Fruit fly (Drosophila melanogaster): Measurements from ENCODE around the gene Moe.
A peak's percentile ranks its signal among the peaks of the same experiment; 100 is the strongest.

The Moe gene

dm6 chrX:8896080-8896479, 2.1 kb downstream of the Moe start:
- TF ChIP-seq pan (optimal IDR thresholded peaks at IDR 0.05) (peak; percentile 87), psq (optimal IDR thresholded peaks at IDR 0.05) (no peak), EcR (GFP tag; optimal IDR thresholded peaks at IDR 0.05) (no peak), CG8478 (optimal IDR thresholded peaks at IDR 0.05) (no peak)

- TF ChIP-seq psq (optimal IDR thresholded peaks at IDR 0.05) (no peak), CG8478 (optimal IDR thresholded peaks at IDR 0.05) (no peak), pan (optimal IDR thresholded peaks at IDR 0.05) (no peak), usp (GFP tag; optimal IDR thresholded peaks at IDR 0.05) (no peak), Dll (optimal IDR thresholded peaks at IDR 0.05) (no peak), EcR (GFP tag; optimal IDR thresholded peaks at IDR 0.05) (no peak)
These were observed 2.7 kb downstream of the Moe start for dm6 chrX:8895413-8895812.

dm6 chrX:8895018-8895392, 3.1 kb downstream of the Moe start:
- no peak for TF ChIP-seq EcR (GFP tag; optimal IDR thresholded peaks at IDR 0.05)
- no peak for TF ChIP-seq Dll (optimal IDR thresholded peaks at IDR 0.05)
- TF ChIP-seq usp (GFP tag; optimal IDR thresholded peaks at IDR 0.05), result no peak
- no peak for TF ChIP-seq psq (optimal IDR thresholded peaks at IDR 0.05)
- no peak for TF ChIP-seq pan (optimal IDR thresholded peaks at IDR 0.05)
- TF ChIP-seq CG8478 (optimal IDR thresholded peaks at IDR 0.05), result no peak

dm6 chrX:8894315-8895017, 3.7 kb downstream of the Moe start:
- TF ChIP-seq psq (optimal IDR thresholded peaks at IDR 0.05), result no peak
- TF ChIP-seq Dll (optimal IDR thresholded peaks at IDR 0.05), result no peak
- TF ChIP-seq CG8478 (optimal IDR thresholded peaks at IDR 0.05), result no peak
- TF ChIP-seq EcR (GFP tag; optimal IDR thresholded peaks at IDR 0.05), result no peak
- no peak for TF ChIP-seq usp (GFP tag; optimal IDR thresholded peaks at IDR 0.05)
- TF ChIP-seq pan (optimal IDR thresholded peaks at IDR 0.05), result no peak

dm6 chrX:8893378-8893912, 4.7 kb downstream of the Moe start:
- TF ChIP-seq psq (optimal IDR thresholded peaks at IDR 0.05) (no peak), pan (optimal IDR thresholded peaks at IDR 0.05) (no peak), CG8478 (optimal IDR thresholded peaks at IDR 0.05) (no peak), EcR (GFP tag; optimal IDR thresholded peaks at IDR 0.05) (no peak), usp (GFP tag; optimal IDR thresholded peaks at IDR 0.05) (no peak), Dll (optimal IDR thresholded peaks at IDR 0.05) (no peak)

dm6 chrX:8892445-8893009, 5.6 kb downstream of the Moe start:
- TF ChIP-seq psq (optimal IDR thresholded peaks at IDR 0.05) (no peak), pan (optimal IDR thresholded peaks at IDR 0.05) (no peak), EcR (GFP tag; optimal IDR thresholded peaks at IDR 0.05) (no peak), Dll (optimal IDR thresholded peaks at IDR 0.05) (no peak), usp (GFP tag; optimal IDR thresholded peaks at IDR 0.05) (no peak), CG8478 (optimal IDR thresholded peaks at IDR 0.05) (no peak)

- TF ChIP-seq pan (optimal IDR thresholded peaks at IDR 0.05), result peak; percentile 52
- TF ChIP-seq Dll (optimal IDR thresholded peaks at IDR 0.05), result peak; percentile 85
- no peak for TF ChIP-seq CG8478 (optimal IDR thresholded peaks at IDR 0.05)
- TF ChIP-seq usp (GFP tag; optimal IDR thresholded peaks at IDR 0.05), result no peak
These were observed 6.4 kb downstream of the Moe start for dm6 chrX:8891565-8892276.

- TF ChIP-seq CG8478 (optimal IDR thresholded peaks at IDR 0.05) (no peak), EcR (GFP tag; optimal IDR thresholded peaks at IDR 0.05) (no peak), Dll (optimal IDR thresholded peaks at IDR 0.05) (no peak), psq (optimal IDR thresholded peaks at IDR 0.05) (no peak), pan (optimal IDR thresholded peaks at IDR 0.05) (no peak)
These were observed 7.2 kb downstream of the Moe start for dm6 chrX:8890974-8891373.

- TF ChIP-seq Dll (optimal IDR thresholded peaks at IDR 0.05) (no peak), pan (optimal IDR thresholded peaks at IDR 0.05) (peak; percentile 78)
These were observed 9.2 kb downstream of the Moe start for dm6 chrX:8888861-8889392.

- TF ChIP-seq EcR (GFP tag; optimal IDR thresholded peaks at IDR 0.05) (no peak), Dll (optimal IDR thresholded peaks at IDR 0.05) (no peak), psq (optimal IDR thresholded peaks at IDR 0.05) (no peak), CG8478 (optimal IDR thresholded peaks at IDR 0.05) (no peak), usp (GFP tag; optimal IDR thresholded peaks at IDR 0.05) (no peak)
These were observed 10.7 kb downstream of the Moe start for dm6 chrX:8887410-8887809.

dm6 chrX:8885177-8885576, 13.0 kb downstream of the Moe start:
- TF ChIP-seq pan (optimal IDR thresholded peaks at IDR 0.05) (no peak), CG8478 (optimal IDR thresholded peaks at IDR 0.05) (no peak), EcR (GFP tag; optimal IDR thresholded peaks at IDR 0.05) (no peak), psq (optimal IDR thresholded peaks at IDR 0.05) (no peak), usp (GFP tag; optimal IDR thresholded peaks at IDR 0.05) (no peak), Dll (optimal IDR thresholded peaks at IDR 0.05) (no peak)

dm6 chrX:8884678-8885077, 13.5 kb downstream of the Moe start:
- no peak for TF ChIP-seq CG8478 (optimal IDR thresholded peaks at IDR 0.05)
- TF ChIP-seq pan (optimal IDR thresholded peaks at IDR 0.05), result no peak

All from whole organism.